Fruit fly (Drosophila melanogaster) whole organism, embryonic: ENCODE data around the gene nAChRalpha3.

Experiments
- Aef1 ChIP-seq: fragments of 200-800 bp; sonication (Bioruptor generic); IDR thresholded peaks from 3 replicates; pipeline ENCODE4 v1.3.6; 2022; ENCODE audit warnings: missing biosample characterization, missing genetic modification characterization
- Asciz ChIP-seq: fragments of 200-800 bp; sonication (Bioruptor generic); optimal IDR thresholded peaks from 2 replicates; lab custom pipeline; 2017; ENCODE audit warnings: missing biosample characterization, mild to moderate bottlenecking, missing genetic modification characterization, missing genetic modification reagents
- Atf6 ChIP-seq: fragments of 200-800 bp; sonication (Bioruptor generic); IDR thresholded peaks from 2 replicates; pipeline ENCODE4 v1.3.6; 2022; ENCODE audit warnings: missing biosample characterization, missing genetic modification characterization
- CG10321 ChIP-seq: fragments of 200-800 bp; sonication (Bioruptor generic); IDR thresholded peaks from 2 replicates; pipeline ENCODE4 v1.3.6; 2022; ENCODE audit warnings: missing biosample characterization, missing genetic modification characterization
- CG10979 ChIP-seq: fragments of 200-800 bp; sonication (Bioruptor generic); optimal IDR thresholded peaks from 2 replicates; lab custom pipeline; 2018; ENCODE audit warnings: missing biosample characterization, mild to moderate bottlenecking, missing genetic modification characterization, moderate library complexity
- CG11504 ChIP-seq: fragments of 200-800 bp; sonication (Bioruptor generic); optimal IDR thresholded peaks from 3 replicates; lab custom pipeline; 2019; ENCODE audit warnings: missing biosample characterization, mild to moderate bottlenecking, missing genetic modification characterization, moderate library complexity
- CG12071 ChIP-seq: fragments of 200-800 bp; sonication (Bioruptor generic); optimal IDR thresholded peaks from 3 replicates; lab custom pipeline; 2018; ENCODE audit warnings: missing biosample characterization, mild to moderate bottlenecking, missing genetic modification characterization
- CG13287 ChIP-seq: fragments of 200-800 bp; sonication (Bioruptor generic); IDR thresholded peaks from 2 replicates; pipeline ENCODE4 v1.3.6; 2022; ENCODE audit warnings: missing biosample characterization, missing genetic modification characterization; ENCODE audit not compliant: partially characterized antibody
- CG13775 ChIP-seq: fragments of 200-800 bp; sonication (Bioruptor generic); optimal IDR thresholded peaks from 3 replicates; lab custom pipeline; 2017; ENCODE audit warnings: missing biosample characterization, mild to moderate bottlenecking, missing genetic modification characterization
- CG14441 ChIP-seq: fragments of 200-800 bp; sonication (Bioruptor generic); IDR thresholded peaks from 2 replicates; pipeline ENCODE4 v1.3.6; 2022; ENCODE audit warnings: missing biosample characterization, missing genetic modification characterization
- CG14710 ChIP-seq: fragments of 200-800 bp; sonication (Bioruptor generic); optimal IDR thresholded peaks from 3 replicates; lab custom pipeline; 2019; ENCODE audit warnings: missing biosample characterization, mild to moderate bottlenecking, missing genetic modification characterization, moderate library complexity
- CG15011 ChIP-seq: fragments of 200-800 bp; sonication (Bioruptor generic); optimal IDR thresholded peaks from 3 replicates; lab custom pipeline; 2018; ENCODE audit warnings: missing biosample characterization, mild to moderate bottlenecking, missing genetic modification characterization
- CG1602 ChIP-seq: fragments of 200-800 bp; sonication (Bioruptor generic); optimal IDR thresholded peaks from 3 replicates; lab custom pipeline; 2016; ENCODE audit warnings: missing biosample characterization, missing genetic modification characterization
- CG2116 ChIP-seq: fragments of 200-800 bp; sonication (Bioruptor generic); optimal IDR thresholded peaks from 3 replicates; lab custom pipeline; 2018; ENCODE audit warnings: missing biosample characterization, mild to moderate bottlenecking, missing genetic modification characterization
- CG4404 ChIP-seq: fragments of 200-800 bp; sonication (Bioruptor generic); IDR thresholded peaks from 2 replicates; pipeline ENCODE4 v1.3.6; 2022; ENCODE audit warnings: missing biosample characterization, missing genetic modification characterization
- CG5245 ChIP-seq: fragments of 200-800 bp; sonication (Bioruptor generic); optimal IDR thresholded peaks from 3 replicates; lab custom pipeline; 2016; ENCODE audit warnings: missing biosample characterization, missing genetic modification characterization
- CG7745 ChIP-seq: fragments of 200-800 bp; sonication (Bioruptor generic); optimal IDR thresholded peaks from 2 replicates; lab custom pipeline; 2018; ENCODE audit warnings: missing biosample characterization, mild to moderate bottlenecking, missing genetic modification characterization, moderate library complexity
- CG9797 ChIP-seq: fragments of 200-800 bp; sonication (Bioruptor generic); optimal IDR thresholded peaks from 3 replicates; lab custom pipeline; 2018; ENCODE audit warnings: missing biosample characterization, mild to moderate bottlenecking, missing genetic modification characterization
- CG9817 ChIP-seq: fragments of 200-800 bp; sonication (Bioruptor generic); optimal IDR thresholded peaks from 2 replicates; lab custom pipeline; 2018; ENCODE audit warnings: missing biosample characterization, mild to moderate bottlenecking, missing genetic modification characterization, moderate library complexity
- Camta ChIP-seq: fragments of 200-800 bp; sonication (Bioruptor generic); optimal IDR thresholded peaks from 2 replicates; lab custom pipeline; 2016; ENCODE audit warnings: missing biosample characterization, missing genetic modification characterization
- CkIIα-i1 ChIP-seq: fragments of 200-800 bp; sonication (Bioruptor generic); IDR thresholded peaks from 2 replicates; pipeline ENCODE4 v1.3.6; 2022; ENCODE audit warnings: missing biosample characterization, missing genetic modification characterization
- Dad ChIP-seq: fragments of 200-800 bp; sonication (Bioruptor generic); optimal IDR thresholded peaks from 3 replicates; lab custom pipeline; 2016; ENCODE audit warnings: missing biosample characterization, missing genetic modification characterization
- ERR ChIP-seq: fragments of 200-800 bp; sonication (Bioruptor generic); optimal IDR thresholded peaks from 2 replicates; lab custom pipeline; 2016; ENCODE audit warnings: missing biosample characterization, missing genetic modification characterization
- Eip74EF ChIP-seq, 2 experiments: fragments of 200-800 bp in 1 of 2; fragments of >200 bp in 1 of 2; sonication (Bioruptor generic) in 1 of 2; optimal IDR thresholded peaks; 2 replicates each; lab custom pipeline; 2017 to 2019; ENCODE audit warnings: missing biosample characterization in 2 of 2, missing genetic modification characterization in 2 of 2, mild to moderate bottlenecking in 1 of 2, moderate library complexity in 1 of 2
- Elba2 ChIP-seq: fragments of 200-800 bp; sonication (Bioruptor generic); optimal IDR thresholded peaks from 3 replicates; lab custom pipeline; 2016; ENCODE audit warnings: missing biosample characterization, missing genetic modification characterization
- HmgD ChIP-seq: fragments of 200-800 bp; sonication (Bioruptor generic); optimal IDR thresholded peaks from 3 replicates; lab custom pipeline; 2016; ENCODE audit warnings: missing biosample characterization, missing genetic modification characterization
- Hmx ChIP-seq: fragments of 200-800 bp; sonication (Bioruptor generic); optimal IDR thresholded peaks from 2 replicates; lab custom pipeline; 2016; ENCODE audit warnings: missing biosample characterization, missing genetic modification characterization
- MESR4 ChIP-seq: fragments of 200-800 bp; sonication (Bioruptor generic); optimal IDR thresholded peaks from 2 replicates; lab custom pipeline; 2018; ENCODE audit warnings: missing biosample characterization, mild to moderate bottlenecking, missing genetic modification characterization, moderate library complexity
- Optix ChIP-seq: fragments of 200-800 bp; sonication (Bioruptor generic); IDR thresholded peaks from 3 replicates; pipeline ENCODE4 v1.3.6; 2022; ENCODE audit warnings: missing biosample characterization, missing genetic modification characterization
- amos ChIP-seq: fragments of 200-800 bp; sonication (Bioruptor generic); IDR thresholded peaks from 2 replicates; pipeline ENCODE4 v1.3.6; 2022; ENCODE audit warnings: missing biosample characterization, missing genetic modification characterization; ENCODE audit not compliant: partially characterized antibody
- ase ChIP-seq: fragments of 200-800 bp; sonication (Bioruptor generic); IDR thresholded peaks from 3 replicates; pipeline ENCODE4 v1.3.6; 2022; ENCODE audit warnings: missing biosample characterization, missing genetic modification characterization
- ato ChIP-seq: fragments of 200-800 bp; sonication (Bioruptor generic); IDR thresholded peaks from 2 replicates; pipeline ENCODE4 v1.3.6; 2022; ENCODE audit warnings: missing biosample characterization, missing genetic modification characterization; ENCODE audit not compliant: partially characterized antibody
- chif ChIP-seq, 2 experiments: fragments of 200-800 bp; sonication (Bioruptor generic); optimal IDR thresholded peaks; 3 replicates each; lab custom pipeline; 2016; ENCODE audit warnings: missing biosample characterization in 2 of 2, missing genetic modification characterization in 2 of 2
- crp ChIP-seq, 2 experiments: fragments of 200-800 bp; sonication (Bioruptor generic); optimal IDR thresholded peaks; 2 replicates in 1 of 2; 3 replicates in 1 of 2; lab custom pipeline; 2017; ENCODE audit warnings: missing biosample characterization in 2 of 2, missing genetic modification characterization in 2 of 2, mild to moderate bottlenecking in 1 of 2, moderate library complexity in 1 of 2
- dm ChIP-seq: fragments of 200-800 bp; sonication (Bioruptor generic); optimal IDR thresholded peaks from 3 replicates; lab custom pipeline; 2016; ENCODE audit warnings: missing biosample characterization, missing genetic modification characterization
- dysf ChIP-seq: fragments of 200-800 bp; sonication (Bioruptor generic); IDR thresholded peaks from 3 replicates; pipeline ENCODE4 v1.3.6; 2022; ENCODE audit warnings: missing biosample characterization, missing genetic modification characterization
- emc ChIP-seq: fragments of 200-800 bp; sonication (Bioruptor generic); optimal IDR thresholded peaks from 2 replicates; lab custom pipeline; 2016; ENCODE audit warnings: missing biosample characterization, missing genetic modification characterization
- insv ChIP-seq, 2 experiments: fragments of 200-800 bp; sonication (Bioruptor generic); optimal IDR thresholded peaks; 3 replicates each; lab custom pipeline; 2016 to 2018; ENCODE audit warnings: missing biosample characterization in 2 of 2, missing genetic modification characterization in 2 of 2
- inv ChIP-seq: fragments of 200-800 bp; sonication (Bioruptor generic); IDR thresholded peaks from 2 replicates; pipeline ENCODE4 v1.3.6; 2022; ENCODE audit warnings: missing biosample characterization, missing genetic modification characterization; ENCODE audit not compliant: partially characterized antibody
- kah ChIP-seq: fragments of 200-800 bp; sonication (Bioruptor generic); optimal IDR thresholded peaks from 2 replicates; lab custom pipeline; 2018; ENCODE audit warnings: missing biosample characterization, mild to moderate bottlenecking, missing genetic modification characterization
- lola ChIP-seq, 3 experiments: fragments of >200 bp in 2 of 3; fragments of 200-800 bp in 1 of 3; sonication (Bioruptor generic) in 1 of 3; optimal IDR thresholded peaks; 2 replicates each; lab custom pipeline; 2017 to 2019; ENCODE audit warnings: missing biosample characterization in 3 of 3, missing genetic modification characterization in 3 of 3, mild to moderate bottlenecking in 1 of 3, moderate library complexity in 1 of 3
- onecut ChIP-seq: fragments of 200-800 bp; sonication (Bioruptor generic); IDR thresholded peaks from 2 replicates; pipeline ENCODE4 v1.3.6; 2022; ENCODE audit warnings: missing biosample characterization, missing genetic modification characterization
- peb ChIP-seq: fragments of 200-800 bp; sonication (Bioruptor generic); IDR thresholded peaks from 2 replicates; pipeline ENCODE4 v1.3.6; 2022; ENCODE audit warnings: missing biosample characterization, missing genetic modification characterization
- prd ChIP-seq, 3 experiments: fragments of >200 bp in 2 of 3; fragments of 200-800 bp in 1 of 3; sonication (Bioruptor generic) in 1 of 3; optimal IDR thresholded peaks in 2 of 3; IDR thresholded peaks in 1 of 3; 2 replicates in 2 of 3; 3 replicates in 1 of 3; pipeline versions ENCODE4 v1.3.6 to Lab custom; 2017 to 2022; ENCODE audit warnings: missing biosample characterization in 1 of 3, missing genetic modification characterization in 1 of 3
- ro ChIP-seq: fragments of 200-800 bp; sonication (Bioruptor generic); IDR thresholded peaks from 2 replicates; pipeline ENCODE4 v1.3.6; 2022; ENCODE audit warnings: missing biosample characterization, missing genetic modification characterization
- sd ChIP-seq: fragments of 200-800 bp; sonication (Bioruptor generic); optimal IDR thresholded peaks from 3 replicates; lab custom pipeline; 2018; ENCODE audit warnings: missing biosample characterization, mild to moderate bottlenecking, missing genetic modification characterization, moderate library complexity
- shn ChIP-seq: fragments of 200-800 bp; sonication (Bioruptor generic); optimal IDR thresholded peaks from 3 replicates; lab custom pipeline; 2016; ENCODE audit warnings: missing biosample characterization, missing genetic modification characterization
- twi ChIP-seq: fragments of 200-800 bp; optimal IDR thresholded peaks from 2 replicates; lab custom pipeline; 2019; ENCODE audit warnings: missing biosample characterization, mild to moderate bottlenecking, missing genetic modification characterization, moderate library complexity
- wdn ChIP-seq: fragments of 200-800 bp; sonication (Bioruptor generic); IDR thresholded peaks from 2 replicates; pipeline ENCODE4 v1.3.6; 2022; ENCODE audit warnings: missing biosample characterization, missing genetic modification characterization
- zfh2 ChIP-seq: fragments of 200-800 bp; sonication (Bioruptor generic); optimal IDR thresholded peaks from 2 replicates; lab custom pipeline; 2016; ENCODE audit warnings: missing biosample characterization, missing genetic modification characterization

nAChRalpha3 gene

DNA sequence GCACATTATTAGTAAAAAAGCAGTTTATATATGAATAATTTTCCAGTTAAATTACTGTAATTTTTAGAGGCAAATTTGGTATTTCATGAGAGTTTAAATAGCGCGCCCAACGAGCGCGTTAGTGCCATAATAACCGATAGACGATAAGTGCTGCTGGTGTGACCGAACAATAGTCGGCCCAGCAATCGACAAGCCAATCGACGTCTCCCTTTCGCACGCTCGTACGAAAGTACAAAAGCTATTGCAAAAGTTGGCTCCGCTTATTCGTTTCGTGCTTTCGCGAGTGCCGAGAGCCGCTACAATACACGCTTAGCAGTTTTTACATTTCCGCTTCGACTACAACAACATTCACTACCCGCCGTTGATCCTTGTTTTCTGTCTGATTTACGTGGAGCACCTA, 124.7 kb downstream of the nAChRalpha3 start, which contains the start of gene Trxr1 (continued):
- TF ChIP-seq lola (GFP tag; optimal IDR thresholded peaks at IDR 0.05; lab: Kevin White, UChicago) (no peak), ato (GFP tag; lab: Robert Waterston, UW) (peak; percentile 53; the same call in 1 of the 2 replicates), amos (GFP tag; lab: Robert Waterston, UW) (peak; percentile 67; the same call in 1 of the 2 replicates), CG1602 (GFP tag; lab: Kevin White, UChicago) (no peak), Camta (GFP tag; lab: Kevin White, UChicago) (no peak), ase (GFP tag; lab: Robert Waterston, UW) (no peak), CkIIα-i1 (GFP tag; lab: Robert Waterston, UW) (no peak), HmgD (GFP tag; lab: Kevin White, UChicago) (no peak), CG9797 (GFP tag; lab: Kevin White, UChicago) (peak; percentile 64), ro (GFP tag; lab: Robert Waterston, UW) (no peak), Elba2 (GFP tag; lab: Kevin White, UChicago) (no peak), ERR (no peak), twi (tag; lab: Kevin White, UChicago) (no peak), kah (GFP tag; lab: Kevin White, UChicago) (no peak), CG10979 (tag; lab: Kevin White, UChicago) (no peak), zfh2 (GFP tag; lab: Kevin White, UChicago) (no peak), CG13287 (GFP tag; lab: Robert Waterston, UW) (peak; percentile 71), Atf6 (GFP tag; lab: Robert Waterston, UW) (no peak), CG4404 (GFP tag; lab: Robert Waterston, UW) (no peak), Eip74EF (GFP tag; optimal IDR thresholded peaks at IDR 0.05; lab: Kevin White, UChicago) (no peak), CG15011 (GFP tag; lab: Kevin White, UChicago) (no peak), Aef1 (no peak), CG10321 (GFP tag; lab: Robert Waterston, UW) (no peak), CG2116 (GFP tag; lab: Kevin White, UChicago) (peak; percentile 65), dm (GFP tag; lab: Kevin White, UChicago) (no peak), Hmx (no peak), onecut (no peak), sd (tag; lab: Kevin White, UChicago) (no peak), CG9817 (no peak), insv (GFP tag; optimal IDR thresholded peaks at IDR 0.05; lab: Kevin White, UChicago) (peak in 1 of 2 experiments; percentile 29), CG5245 (GFP tag; lab: Kevin White, UChicago) (no peak), chif (GFP tag; optimal IDR thresholded peaks at IDR 0.05; lab: Kevin White, UChicago) (no peak), emc (no peak), MESR4 (GFP tag; lab: Kevin White, UChicago) (peak; percentile 19), CG11504 (no peak), shn (GFP tag; lab: Kevin White, UChicago) (no peak), Asciz (GFP tag; lab: Kevin White, UChicago) (no peak), CG14441 (no peak), wdn (GFP tag; lab: Robert Waterston, UW) (no peak), Dad (GFP tag; lab: Kevin White, UChicago) (no peak), peb (GFP tag; lab: Robert Waterston, UW) (no peak), CG7745 (tag; lab: Kevin White, UChicago) (no peak), CG13775 (GFP tag; lab: Kevin White, UChicago) (no peak), CG14710 (tag; lab: Kevin White, UChicago) (no peak), Optix (GFP tag; lab: Robert Waterston, UW) (no peak), prd (optimal IDR thresholded peaks at IDR 0.05; lab: Kevin White, UChicago) (no peak), prd (GFP tag; IDR thresholded peaks at IDR 0.05; lab: Robert Waterston, UW) (no peak), dysf (no peak), crp (GFP tag; optimal IDR thresholded peaks at IDR 0.05; lab: Kevin White, UChicago) (no peak), CG12071 (GFP tag; lab: Kevin White, UChicago) (no peak), inv (GFP tag; lab: Robert Waterston, UW) (0 out of 2 replicates have a peak, but pooled peaks have one; percentile 26)
